Worm (Caenorhabditis elegans): ENCODE results near the gene T08G3.13.

DNA sequence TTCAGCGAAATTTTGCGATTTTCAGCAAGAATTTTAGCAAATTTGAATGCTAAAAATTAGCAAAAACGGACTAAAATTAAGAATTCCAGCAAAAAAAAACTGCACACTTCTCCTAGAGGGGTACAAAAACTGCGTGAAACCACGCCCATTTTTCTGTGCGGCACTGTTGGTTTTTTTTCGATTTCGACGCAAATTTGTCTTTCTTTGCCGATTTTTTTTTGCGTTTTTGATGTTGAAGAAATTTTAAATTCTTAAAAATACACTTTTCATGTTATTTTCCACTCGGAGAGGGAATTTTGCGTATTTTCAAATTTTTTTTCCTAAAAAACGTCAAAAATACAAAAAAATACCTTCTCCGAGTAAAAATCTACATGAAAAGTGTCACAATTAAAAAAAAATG, 43.9 kb upstream of the T08G3.13 start, which contains the start of gene syp-1:
- no peak for TF ChIP-seq unc-62 (GFP tag; optimal IDR thresholded peaks at IDR 0.05)
- TF ChIP-seq nhr-77 (tag; optimal IDR thresholded peaks at IDR 0.05): no peak
- no peak for TF ChIP-seq fos-1 (tag; optimal IDR thresholded peaks at IDR 0.05)
- TF ChIP-seq ceh-82 (tag; optimal IDR thresholded peaks at IDR 0.05): no peak
- no peak for TF ChIP-seq elt-3 (tag; optimal IDR thresholded peaks at IDR 0.05)
- TF ChIP-seq ZK546.5 (tag; optimal IDR thresholded peaks at IDR 0.05): no peak
- no peak for TF ChIP-seq mab-5 (tag; optimal IDR thresholded peaks at IDR 0.05)
- TF ChIP-seq nhr-12 (tag; optimal IDR thresholded peaks at IDR 0.05): no peak
- no peak for TF ChIP-seq sma-9 (GFP tag; optimal IDR thresholded peaks at IDR 0.05)
- TF ChIP-seq sma-9 (tag; optimal IDR thresholded peaks at IDR 0.05): no peak
- no peak for TF ChIP-seq egl-27 (tag; optimal IDR thresholded peaks at IDR 0.05)
- no peak for TF ChIP-seq blmp-1 (tag; optimal IDR thresholded peaks at IDR 0.05; ENCODE audit: insufficient read depth)
- TF ChIP-seq alr-1 (tag; optimal IDR thresholded peaks at IDR 0.05): no peak
- no peak for TF ChIP-seq nhr-23 (tag; optimal IDR thresholded peaks at IDR 0.05)
